Fruit fly (Drosophila melanogaster): ENCODE measurements around the gene CtIP.

- peak; percentile 57 for TF ChIP-seq net (GFP tag; optimal IDR thresholded peaks at IDR 0.05)
- TF ChIP-seq Hr39 (GFP tag; optimal IDR thresholded peaks at IDR 0.05): peak; percentile 51
These were observed 37.2 kb downstream of the CtIP start, which contains the start of the genes CG32428 and CG5969 for dm6 chr3L:20473021-20473799.
